Worm (Caenorhabditis elegans) whole organism, L1 larva: ENCODE results near the gene srh-297.
"Not testable (repeated sequence)": the region's sequence is repeated elsewhere in the genome, so short reads cannot be mapped to it uniquely, and the experiment has no call there.

Experiments
- C16A3.4 ChIP-seq: fragments of 150-350 bp; optimal IDR thresholded peaks from 2 replicates; lab custom pipeline; 2014; ENCODE audit warnings: missing biosample characterization, missing genetic modification characterization
- Y116A8C.19 ChIP-seq: sonication (generic microtip); optimal IDR thresholded peaks from 2 replicates; lab custom pipeline; 2016; ENCODE audit warnings: missing compliant biosample characterization, missing genetic modification characterization, borderline replicate concordance
- alr-1 ChIP-seq: fragments of 200-800 bp; sonication (Bioruptor generic); optimal IDR thresholded peaks from 2 replicates; lab custom pipeline; 2018; ENCODE audit warnings: borderline replicate concordance, mild to moderate bottlenecking, missing genetic modification characterization, missing compliant biosample characterization
- aly-2 ChIP-seq: fragments of 150-350 bp; optimal IDR thresholded peaks from 2 replicates; lab custom pipeline; 2014; ENCODE audit warnings: missing biosample characterization, missing genetic modification characterization
- blmp-1 ChIP-seq: fragments of 150-350 bp; optimal IDR thresholded peaks from 2 replicates; lab custom pipeline; 2014; ENCODE audit warnings: missing biosample characterization, missing genetic modification characterization
- ceh-88 ChIP-seq: fragments of 200-800 bp; sonication (Bioruptor generic); IDR thresholded peaks from 2 replicates; pipeline ENCODE4 v1.3.6; 2022; ENCODE audit warnings: missing genetic modification characterization, missing compliant biosample characterization
- ceh-90 ChIP-seq: sonication (generic microtip); optimal IDR thresholded peaks from 2 replicates; lab custom pipeline; 2016; ENCODE audit warnings: missing genetic modification characterization, missing compliant biosample characterization
- ces-1 ChIP-seq: fragments of 150-350 bp; optimal IDR thresholded peaks from 2 replicates; lab custom pipeline; 2014; ENCODE audit warnings: missing biosample characterization, missing genetic modification reagents, missing genetic modification characterization
- dpl-1 ChIP-seq, 3 experiments: fragments of 150-350 bp in 2 of 3; sonication (generic microtip) in 1 of 3; optimal IDR thresholded peaks; 2 replicates each; lab custom pipeline; 2014 to 2017; ENCODE audit warnings: missing biosample characterization in 3 of 3, missing genetic modification characterization in 3 of 3, missing genetic modification reagents in 3 of 3
- efl-1 ChIP-seq, 4 experiments: fragments of 150-350 bp; optimal IDR thresholded peaks in 3 of 4; peaks in 1 of 4; 1 replicate in 1 of 4; 2 replicates in 3 of 4; lab custom pipeline; 2014; ENCODE audit warnings: missing biosample characterization in 2 of 4, missing genetic modification characterization in 2 of 4, missing genetic modification reagents in 2 of 4
- fkh-10 ChIP-seq: sonication (generic microtip); optimal IDR thresholded peaks from 2 replicates; lab custom pipeline; 2017; ENCODE audit warnings: missing biosample characterization, missing genetic modification reagents, missing genetic modification characterization
- fkh-4 ChIP-seq: sonication (generic microtip); optimal IDR thresholded peaks from 2 replicates; lab custom pipeline; 2016; ENCODE audit warnings: missing compliant biosample characterization, missing genetic modification characterization, borderline replicate concordance
- fkh-8 ChIP-seq: sonication (generic microtip); optimal IDR thresholded peaks from 2 replicates; lab custom pipeline; 2016; ENCODE audit warnings: mild to moderate bottlenecking, missing genetic modification characterization, missing compliant biosample characterization
- fos-1 ChIP-seq: fragments of 150-350 bp; optimal IDR thresholded peaks from 2 replicates; lab custom pipeline; 2014; ENCODE audit warnings: missing biosample characterization, missing genetic modification characterization
- hlh-17 ChIP-seq: fragments of 200-800 bp; sonication (Bioruptor generic); optimal IDR thresholded peaks from 2 replicates; lab custom pipeline; 2018; ENCODE audit warnings: missing genetic modification characterization, mild to moderate bottlenecking, missing compliant biosample characterization, moderate library complexity, borderline replicate concordance
- hlh-4 ChIP-seq: sonication (generic microtip); optimal IDR thresholded peaks from 2 replicates; lab custom pipeline; 2016; ENCODE audit warnings: mild to moderate bottlenecking, missing genetic modification characterization, missing compliant biosample characterization
- irx-1 ChIP-seq: sonication (generic microtip); optimal IDR thresholded peaks from 2 replicates; lab custom pipeline; 2016; ENCODE audit warnings: missing genetic modification characterization, missing compliant biosample characterization
- jun-1 ChIP-seq: fragments of 150-350 bp; optimal IDR thresholded peaks from 2 replicates; lab custom pipeline; 2014; ENCODE audit warnings: missing biosample characterization, missing genetic modification reagents, missing genetic modification characterization
- lin-15B ChIP-seq: fragments of 150-350 bp; sonication (generic microtip); optimal IDR thresholded peaks from 3 replicates; lab custom pipeline; 2014; ENCODE audit warnings: missing biosample characterization, missing genetic modification characterization
- lin-39 ChIP-seq: fragments of 150-350 bp; optimal IDR thresholded peaks from 2 replicates; lab custom pipeline; 2014; ENCODE audit warnings: missing biosample characterization, missing genetic modification reagents, missing genetic modification characterization
- lsy-2 ChIP-seq, 2 experiments: fragments of 150-350 bp; optimal IDR thresholded peaks; 2 replicates each; lab custom pipeline; 2014; ENCODE audit warnings: missing biosample characterization in 2 of 2, missing genetic modification characterization in 2 of 2
- mab-9 ChIP-seq: fragments of 200-800 bp; sonication (Bioruptor generic); IDR thresholded peaks from 2 replicates; pipeline ENCODE4 v1.3.6; 2022; ENCODE audit warnings: missing genetic modification reagents, missing genetic modification characterization, missing compliant biosample characterization
- mep-1 ChIP-seq: fragments of 150-350 bp; optimal IDR thresholded peaks from 2 replicates; lab custom pipeline; 2014; ENCODE audit warnings: missing biosample characterization, missing genetic modification characterization
- nhr-20 ChIP-seq: sonication (generic microtip); optimal IDR thresholded peaks from 2 replicates; lab custom pipeline; 2016; ENCODE audit warnings: mild to moderate bottlenecking, missing genetic modification characterization, missing compliant biosample characterization
- nhr-47 ChIP-seq: sonication (generic microtip); optimal IDR thresholded peaks from 2 replicates; lab custom pipeline; 2016; ENCODE audit warnings: mild to moderate bottlenecking, missing genetic modification characterization, moderate library complexity, missing compliant biosample characterization
- nhr-71 ChIP-seq: sonication (generic microtip); optimal IDR thresholded peaks from 2 replicates; lab custom pipeline; 2016; ENCODE audit warnings: mild to moderate bottlenecking, missing genetic modification characterization, moderate library complexity, missing compliant biosample characterization
- nhr-76 ChIP-seq: sonication (generic microtip); optimal IDR thresholded peaks from 2 replicates; lab custom pipeline; 2017; ENCODE audit warnings: missing biosample characterization, missing genetic modification characterization
- nhr-84 ChIP-seq: sonication (generic microtip); optimal IDR thresholded peaks from 2 replicates; lab custom pipeline; 2017; ENCODE audit warnings: missing biosample characterization, missing genetic modification characterization
- pag-3 ChIP-seq: sonication (generic microtip); optimal IDR thresholded peaks from 2 replicates; lab custom pipeline; 2017; ENCODE audit warnings: missing genetic modification characterization, mild to moderate bottlenecking, missing compliant biosample characterization, antibody characterized with exemption, borderline replicate concordance; ENCODE audit not compliant: insufficient read depth
- rnt-1 ChIP-seq: sonication (generic microtip); optimal IDR thresholded peaks from 2 replicates; lab custom pipeline; 2016; ENCODE audit warnings: mild to moderate bottlenecking, missing genetic modification characterization, moderate library complexity, missing compliant biosample characterization
- snu-23 ChIP-seq: sonication (generic microtip); optimal IDR thresholded peaks from 2 replicates; lab custom pipeline; 2016; ENCODE audit warnings: missing genetic modification characterization, missing compliant biosample characterization
- sox-4 ChIP-seq: sonication (generic microtip); optimal IDR thresholded peaks from 2 replicates; lab custom pipeline; 2016; ENCODE audit warnings: missing genetic modification characterization, missing compliant biosample characterization
- sup-37 ChIP-seq: fragments of 200-800 bp; sonication (Bioruptor generic); optimal IDR thresholded peaks from 2 replicates; lab custom pipeline; 2018; ENCODE audit warnings: mild to moderate bottlenecking, missing genetic modification characterization, missing compliant biosample characterization
- swsn-7 ChIP-seq: sonication (generic microtip); optimal IDR thresholded peaks from 2 replicates; lab custom pipeline; 2016; ENCODE audit warnings: missing genetic modification characterization, missing compliant biosample characterization
- tbx-2 ChIP-seq: sonication (generic microtip); optimal IDR thresholded peaks from 2 replicates; lab custom pipeline; 2016; ENCODE audit warnings: missing genetic modification characterization, missing compliant biosample characterization
- unc-30 ChIP-seq: sonication (generic microtip); optimal IDR thresholded peaks from 2 replicates; lab custom pipeline; 2017; ENCODE audit warnings: missing biosample characterization, missing genetic modification characterization
- unc-62 ChIP-seq: fragments of 150-350 bp; optimal IDR thresholded peaks from 2 replicates; lab custom pipeline; 2014; ENCODE audit warnings: missing biosample characterization, missing genetic modification reagents, missing genetic modification characterization
- unc-86 ChIP-seq: sonication (generic microtip); optimal IDR thresholded peaks from 2 replicates; lab custom pipeline; 2016; ENCODE audit warnings: missing genetic modification characterization, missing compliant biosample characterization
- ztf-11 ChIP-seq, 2 experiments: sonication (generic microtip); optimal IDR thresholded peaks; 2 replicates each; lab custom pipeline; 2016 to 2017; ENCODE audit warnings: missing genetic modification characterization in 2 of 2, missing biosample characterization in 1 of 2, missing compliant biosample characterization in 1 of 2

Gene srh-297

DNA sequence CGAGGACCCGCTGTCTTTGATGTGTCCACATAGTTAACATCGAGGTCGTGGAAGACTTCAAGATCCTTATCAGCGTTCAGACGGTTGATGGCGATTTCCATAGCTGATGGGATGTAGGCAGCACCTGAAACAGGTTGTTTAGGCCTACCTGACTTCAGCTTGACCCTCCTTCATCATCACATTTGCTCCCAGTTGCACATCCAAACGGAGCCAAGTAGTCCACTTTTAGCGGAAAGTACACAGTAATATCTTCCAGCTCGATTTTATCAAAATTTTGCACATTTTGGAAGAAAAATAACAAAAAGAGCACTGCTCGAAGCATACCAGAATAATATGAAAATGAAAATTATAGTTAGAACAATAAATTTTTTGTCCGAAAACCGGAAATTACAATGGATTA is 33.4 kb downstream of the srh-297 start, which contains the start of gene gcy-15:
Gene gcy-15, minus strand, starts transcription at position 101 of the 400 bp plus-strand sequence.
- TF ChIP-seq ceh-88 (GFP tag; lab: Robert Waterston, UW) (no peak), snu-23 (GFP tag; lab: Kevin White, UChicago) (no peak), fos-1 (tag; lab: Kevin White, UChicago) (no peak), swsn-7 (tag; lab: Kevin White, UChicago) (no peak), unc-86 (no peak), mep-1 (tag; lab: Kevin White, UChicago) (no peak), fkh-10 (no peak), nhr-76 (tag; lab: Kevin White, UChicago) (no peak), unc-30 (tag; lab: Kevin White, UChicago) (no peak), aly-2 (tag; lab: Kevin White, UChicago) (no peak), ztf-11 (tag; optimal IDR thresholded peaks at IDR 0.05; lab: Kevin White, UChicago) (no peak), fkh-8 (tag; lab: Kevin White, UChicago) (no peak), pag-3 (tag; lab: Kevin White, UChicago) (no peak), lsy-2 (tag; optimal IDR thresholded peaks at IDR 0.05; lab: Kevin White, UChicago) (no peak), fkh-4 (tag; lab: Kevin White, UChicago) (no peak), ces-1 (no peak), Y116A8C.19 (no peak), blmp-1 (tag; lab: Kevin White, UChicago) (no peak), hlh-17 (no peak)

ce11 chrII:3195739-3196138 is 34.6 kb downstream of the srh-297 start:
- no peak for TF ChIP-seq C16A3.4 (tag; lab: Kevin White, UChicago)
- no peak for TF ChIP-seq tbx-2
- TF ChIP-seq nhr-20 (tag; lab: Kevin White, UChicago) = no peak
- no peak for TF ChIP-seq alr-1 (tag; lab: Kevin White, UChicago)
- TF ChIP-seq mep-1 (tag; lab: Kevin White, UChicago) = no peak
- TF ChIP-seq nhr-84 (tag; lab: Kevin White, UChicago) = no peak
- TF ChIP-seq sox-4 (tag; lab: Kevin White, UChicago) = no peak
- no peak for TF ChIP-seq mab-9 (GFP tag; lab: Robert Waterston, UW)
- TF ChIP-seq sup-37 (GFP tag; lab: Kevin White, UChicago) = no peak
- TF ChIP-seq lin-15B (tag; lab: Kevin White, UChicago) = no peak
- no peak for TF ChIP-seq jun-1 (tag; lab: Kevin White, UChicago)
- no peak for TF ChIP-seq hlh-4 (tag; lab: Kevin White, UChicago)
- no peak for TF ChIP-seq nhr-71 (tag; lab: Kevin White, UChicago)

- TF ChIP-seq ztf-11 (tag; optimal IDR thresholded peaks at IDR 0.05; lab: Kevin White, UChicago); mab-9 (GFP tag; lab: Robert Waterston, UW); jun-1 (tag; lab: Kevin White, UChicago): not testable (repeated sequence)
Measured at ce11 chrII:3191544-3191943, 38.8 kb downstream of the srh-297 start, which contains the start of gene Y27F2A.9. TSS of gene Y27F2A.9 (minus strand) at chrII:3191644.

DNA sequence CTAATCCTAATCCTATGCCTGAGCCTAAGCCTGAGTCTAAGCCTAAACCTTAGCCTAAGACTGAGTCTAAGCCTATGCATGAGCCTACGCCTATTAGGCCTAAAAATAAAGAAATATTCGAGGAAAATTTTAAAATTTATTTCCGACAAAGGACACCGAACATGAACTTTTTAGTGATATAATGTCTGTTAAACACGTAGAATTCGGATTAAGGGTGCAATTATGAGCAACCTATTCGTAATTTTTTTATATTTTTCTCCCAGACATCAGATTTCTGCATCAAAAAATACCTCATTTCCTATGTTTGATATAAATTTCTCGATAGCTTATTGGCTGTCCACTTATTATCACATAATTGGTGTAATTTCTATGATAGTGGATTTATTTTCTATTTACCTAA is 41.3 kb downstream of the srh-297 start, which contains the start of gene Y27F2A.11:
Gene Y27F2A.11, plus strand, starts transcription at position 301 of the 400 bp plus-strand sequence.
- TF ChIP-seq ceh-90 (tag; lab: Kevin White, UChicago); mab-9 (GFP tag; lab: Robert Waterston, UW); rnt-1 (tag; lab: Kevin White, UChicago): not testable (repeated sequence)

- no peak for TF ChIP-seq C16A3.4 (tag; lab: Kevin White, UChicago)
- TF ChIP-seq mep-1 (tag; lab: Kevin White, UChicago) = no peak
- TF ChIP-seq dpl-1 (GFP tag; optimal IDR thresholded peaks at IDR 0.05; lab: Kevin White, UChicago) = no peak
- no peak for TF ChIP-seq swsn-7 (tag; lab: Kevin White, UChicago)
- no peak for TF ChIP-seq lin-39
- TF ChIP-seq nhr-20 (tag; lab: Kevin White, UChicago) = no peak
- TF ChIP-seq nhr-47 (tag; lab: Kevin White, UChicago) = no peak
- no peak for TF ChIP-seq efl-1 (optimal IDR thresholded peaks at IDR 0.05; lab: Kevin White, UChicago)
- no peak for TF ChIP-seq efl-1 (GFP tag; optimal IDR thresholded peaks at IDR 0.05 in 1 of 2; lab: Kevin White, UChicago)
- TF ChIP-seq unc-62 (GFP tag; lab: Kevin White, UChicago) = no peak
- no peak for TF ChIP-seq irx-1 (tag; lab: Kevin White, UChicago)
Measured at ce11 chrII:3185848-3186247, 44.5 kb downstream of the srh-297 start.
